Fruit fly (Drosophila melanogaster) whole organism, embryonic: ENCODE measurements around the gene Vps39.

Source experiments
- Atf6 ChIP-seq: fragments of 200-800 bp; sonication (Bioruptor generic); IDR thresholded peaks from 2 replicates; pipeline ENCODE4 v1.3.6; 2022; ENCODE audit warnings: missing biosample characterization, missing genetic modification characterization
- BEAF-32 ChIP-seq: fragments of 200-800 bp; sonication (Bioruptor generic); optimal IDR thresholded peaks from 3 replicates; lab custom pipeline; 2017; ENCODE audit warnings: missing biosample characterization, missing genetic modification characterization, mild to moderate bottlenecking, moderate library complexity, missing genetic modification reagents
- CG10267 ChIP-seq: fragments of 200-800 bp; sonication (Bioruptor generic); optimal IDR thresholded peaks from 2 replicates; lab custom pipeline; 2018; ENCODE audit warnings: missing biosample characterization, mild to moderate bottlenecking, missing genetic modification characterization, moderate library complexity
- CG11560 ChIP-seq: fragments of 200-800 bp; sonication (Bioruptor generic); IDR thresholded peaks from 3 replicates; pipeline ENCODE4 v1.3.6; 2022; ENCODE audit warnings: missing biosample characterization, missing genetic modification characterization
- CG14710 ChIP-seq: fragments of 200-800 bp; sonication (Bioruptor generic); optimal IDR thresholded peaks from 3 replicates; lab custom pipeline; 2019; ENCODE audit warnings: missing biosample characterization, mild to moderate bottlenecking, missing genetic modification characterization, moderate library complexity
- CG14860 ChIP-seq: fragments of 200-800 bp; sonication (Bioruptor generic); IDR thresholded peaks from 3 replicates; pipeline ENCODE4 v1.3.6; 2022; ENCODE audit warnings: missing biosample characterization, missing genetic modification characterization; ENCODE audit not compliant: partially characterized antibody
- CG15514 ChIP-seq: fragments of 200-800 bp; sonication (Bioruptor generic); optimal IDR thresholded peaks from 3 replicates; lab custom pipeline; 2017; ENCODE audit warnings: missing biosample characterization, missing genetic modification characterization, mild to moderate bottlenecking, moderate library complexity, missing genetic modification reagents
- CG16813 ChIP-seq: fragments of 200-800 bp; sonication (Bioruptor generic); IDR thresholded peaks from 3 replicates; pipeline ENCODE4 v1.3.6; 2022; ENCODE audit warnings: missing biosample characterization, missing genetic modification characterization; ENCODE audit not compliant: partially characterized antibody
- CG2116 ChIP-seq: fragments of 200-800 bp; sonication (Bioruptor generic); optimal IDR thresholded peaks from 3 replicates; lab custom pipeline; 2018; ENCODE audit warnings: missing biosample characterization, mild to moderate bottlenecking, missing genetic modification characterization
- CG4617 ChIP-seq: fragments of 200-800 bp; sonication (Bioruptor generic); optimal IDR thresholded peaks from 3 replicates; lab custom pipeline; 2016; ENCODE audit warnings: missing biosample characterization, missing genetic modification characterization, borderline replicate concordance
- CG5180 ChIP-seq: fragments of 200-800 bp; sonication (Bioruptor generic); optimal IDR thresholded peaks from 3 replicates; lab custom pipeline; 2017; ENCODE audit warnings: missing biosample characterization, missing genetic modification characterization, mild to moderate bottlenecking, moderate library complexity, missing genetic modification reagents
- CG9932 ChIP-seq: fragments of 200-800 bp; sonication (Bioruptor generic); IDR thresholded peaks from 2 replicates; pipeline ENCODE4 v1.3.6; 2022; ENCODE audit warnings: missing biosample characterization, missing genetic modification characterization
- CTCF ChIP-seq: fragments of 200-800 bp; sonication (Bioruptor generic); optimal IDR thresholded peaks from 2 replicates; lab custom pipeline; 2017; ENCODE audit warnings: missing biosample characterization, mild to moderate bottlenecking, missing genetic modification characterization, moderate library complexity
- Dp ChIP-seq: fragments of 200-800 bp; sonication (Bioruptor generic); optimal IDR thresholded peaks from 2 replicates; lab custom pipeline; 2018; ENCODE audit warnings: missing biosample characterization, mild to moderate bottlenecking, missing genetic modification characterization, moderate library complexity
- Dref ChIP-seq: fragments of 200-800 bp; sonication (Bioruptor generic); IDR thresholded peaks from 2 replicates; pipeline ENCODE4 v1.3.6; 2022; ENCODE audit warnings: missing biosample characterization, missing genetic modification characterization
- E2f2 ChIP-seq: fragments of 200-800 bp; sonication (Bioruptor generic); IDR thresholded peaks from 2 replicates; pipeline ENCODE4 v1.3.6; 2022; ENCODE audit warnings: missing biosample characterization, missing genetic modification characterization
- HmgZ ChIP-seq: fragments of 200-800 bp; sonication (Bioruptor generic); optimal IDR thresholded peaks from 2 replicates; lab custom pipeline; 2018; ENCODE audit warnings: missing biosample characterization, mild to moderate bottlenecking, missing genetic modification characterization
- MBD-R2 ChIP-seq: fragments of 200-800 bp; sonication (Bioruptor generic); IDR thresholded peaks from 2 replicates; pipeline ENCODE4 v1.3.6; 2022; ENCODE audit warnings: missing biosample characterization, missing genetic modification characterization
- Med ChIP-seq: fragments of 200-800 bp; sonication (Bioruptor generic); peaks from one replicate; lab custom pipeline; 2016; ENCODE audit warnings: missing biosample characterization, missing genetic modification characterization, mild to moderate bottlenecking, inconsistent platforms, moderate library complexity
- NFAT ChIP-seq: fragments of 200-800 bp; sonication (Bioruptor generic); IDR thresholded peaks from 2 replicates; pipeline ENCODE4 v1.3.6; 2022; ENCODE audit warnings: missing biosample characterization, missing genetic modification characterization
- Nf-YC ChIP-seq: fragments of 200-800 bp; optimal IDR thresholded peaks from 3 replicates; lab custom pipeline; 2019; ENCODE audit warnings: missing biosample characterization, mild to moderate bottlenecking, missing genetic modification characterization, moderate library complexity
- Opbp ChIP-seq: fragments of 200-800 bp; sonication (Bioruptor generic); IDR thresholded peaks from 3 replicates; pipeline ENCODE4 v1.3.6; 2022; ENCODE audit warnings: missing biosample characterization, missing genetic modification characterization; ENCODE audit not compliant: partially characterized antibody
- Scr ChIP-seq: fragments of 200-800 bp; sonication (Bioruptor generic); IDR thresholded peaks from 2 replicates; pipeline ENCODE4 v1.3.6; 2022; ENCODE audit warnings: missing biosample characterization, missing genetic modification characterization; ENCODE audit not compliant: partially characterized antibody
- Sin3A ChIP-seq: fragments of >200 bp; optimal IDR thresholded peaks from 2 replicates; lab custom pipeline; 2018
- Sry-β ChIP-seq: fragments of 200-800 bp; sonication (Bioruptor generic); optimal IDR thresholded peaks from 2 replicates; lab custom pipeline; 2018; ENCODE audit warnings: missing biosample characterization, mild to moderate bottlenecking, missing genetic modification characterization, moderate library complexity
- Sry-δ ChIP-seq: fragments of 200-800 bp; sonication (Bioruptor generic); optimal IDR thresholded peaks from 2 replicates; lab custom pipeline; 2016; ENCODE audit warnings: missing biosample characterization, missing genetic modification characterization
- YL-1 ChIP-seq: fragments of 200-800 bp; sonication (Bioruptor generic); optimal IDR thresholded peaks from 3 replicates; lab custom pipeline; 2017; ENCODE audit warnings: missing biosample characterization, mild to moderate bottlenecking, missing genetic modification characterization
- amos ChIP-seq: fragments of 200-800 bp; sonication (Bioruptor generic); IDR thresholded peaks from 2 replicates; pipeline ENCODE4 v1.3.6; 2022; ENCODE audit warnings: missing biosample characterization, missing genetic modification characterization; ENCODE audit not compliant: partially characterized antibody
- ara ChIP-seq: fragments of 200-800 bp; sonication (Bioruptor generic); IDR thresholded peaks from 2 replicates; pipeline ENCODE4 v1.3.6; 2022; ENCODE audit warnings: missing biosample characterization, missing genetic modification characterization
- bsh ChIP-seq, 2 experiments: fragments of 200-800 bp; sonication (Bioruptor generic); optimal IDR thresholded peaks; 2 replicates each; lab custom pipeline; 2017 to 2018; ENCODE audit warnings: mild to moderate bottlenecking in 2 of 2, missing biosample characterization in 2 of 2, missing genetic modification characterization in 2 of 2, moderate library complexity in 1 of 2
- btn ChIP-seq: fragments of 200-800 bp; sonication (Bioruptor generic); optimal IDR thresholded peaks from 2 replicates; lab custom pipeline; 2016; ENCODE audit warnings: missing biosample characterization, missing genetic modification characterization
- dmrt99B ChIP-seq: fragments of 200-800 bp; sonication (Bioruptor generic); optimal IDR thresholded peaks from 2 replicates; lab custom pipeline; 2018; ENCODE audit warnings: missing biosample characterization, mild to moderate bottlenecking, missing genetic modification characterization, moderate library complexity
- fru ChIP-seq: fragments of >200 bp; optimal IDR thresholded peaks from 2 replicates; lab custom pipeline; 2017
- gcm ChIP-seq: fragments of 200-800 bp; sonication (Bioruptor generic); optimal IDR thresholded peaks from 2 replicates; lab custom pipeline; 2019; ENCODE audit warnings: missing biosample characterization, mild to moderate bottlenecking, missing genetic modification characterization, moderate library complexity
- gro ChIP-seq: fragments of 200-800 bp; sonication (Bioruptor generic); optimal IDR thresholded peaks from 2 replicates; lab custom pipeline; 2016; ENCODE audit warnings: missing biosample characterization, missing genetic modification characterization
- hkb ChIP-seq, 2 experiments: fragments of 200-800 bp in 1 of 2; fragments of >200 bp in 1 of 2; sonication (Bioruptor generic) in 1 of 2; IDR thresholded peaks in 1 of 2; optimal IDR thresholded peaks in 1 of 2; 2 replicates each; pipeline versions ENCODE4 v1.3.6 to Lab custom; 2017 to 2022; ENCODE audit warnings: missing biosample characterization in 1 of 2, missing genetic modification characterization in 1 of 2
- lilli ChIP-seq: fragments of 200-800 bp; sonication (Bioruptor generic); optimal IDR thresholded peaks from 3 replicates; lab custom pipeline; 2016; ENCODE audit warnings: missing biosample characterization, missing genetic modification characterization
- lola ChIP-seq, 3 experiments: fragments of >200 bp in 2 of 3; fragments of 200-800 bp in 1 of 3; sonication (Bioruptor generic) in 1 of 3; optimal IDR thresholded peaks; 2 replicates each; lab custom pipeline; 2017 to 2019; ENCODE audit warnings: missing biosample characterization in 3 of 3, missing genetic modification characterization in 3 of 3, mild to moderate bottlenecking in 1 of 3, moderate library complexity in 1 of 3
- maf-S ChIP-seq: fragments of 200-800 bp; sonication (Bioruptor generic); optimal IDR thresholded peaks from 2 replicates; lab custom pipeline; 2016; ENCODE audit warnings: missing biosample characterization, missing genetic modification characterization
- mld ChIP-seq: fragments of 200-800 bp; sonication (Bioruptor generic); IDR thresholded peaks from 3 replicates; pipeline ENCODE4 v1.3.6; 2022; ENCODE audit warnings: missing biosample characterization, missing genetic modification characterization; ENCODE audit not compliant: partially characterized antibody
- nau ChIP-seq: fragments of 200-800 bp; sonication (Bioruptor generic); optimal IDR thresholded peaks from 3 replicates; lab custom pipeline; 2017; ENCODE audit warnings: missing biosample characterization, mild to moderate bottlenecking, missing genetic modification characterization, missing genetic modification reagents
- nmo ChIP-seq: fragments of 200-800 bp; sonication (Bioruptor generic); optimal IDR thresholded peaks from 2 replicates; lab custom pipeline; 2018; ENCODE audit warnings: missing biosample characterization, mild to moderate bottlenecking, missing genetic modification characterization, moderate library complexity
- pzg ChIP-seq: fragments of 200-800 bp; sonication (Bioruptor generic); optimal IDR thresholded peaks from 3 replicates; lab custom pipeline; 2018; ENCODE audit warnings: missing biosample characterization, mild to moderate bottlenecking, missing genetic modification characterization, moderate library complexity
- sens ChIP-seq: fragments of 200-800 bp; sonication (Bioruptor generic); peaks from one replicate; lab custom pipeline; 2016; ENCODE audit warnings: missing biosample characterization, missing genetic modification characterization
- stwl ChIP-seq: fragments of 200-800 bp; sonication (Bioruptor generic); optimal IDR thresholded peaks from 3 replicates; lab custom pipeline; 2018; ENCODE audit warnings: missing biosample characterization, mild to moderate bottlenecking, missing genetic modification characterization, moderate library complexity
- trem ChIP-seq: fragments of 200-800 bp; optimal IDR thresholded peaks from 3 replicates; lab custom pipeline; 2019; ENCODE audit warnings: missing biosample characterization, mild to moderate bottlenecking, missing genetic modification characterization, moderate library complexity
- vnd ChIP-seq: fragments of 200-800 bp; sonication (Bioruptor generic); IDR thresholded peaks from 3 replicates; pipeline ENCODE4 v1.3.6; 2022; ENCODE audit warnings: missing biosample characterization, missing genetic modification characterization; ENCODE audit not compliant: partially characterized antibody
- z ChIP-seq: fragments of 200-800 bp; sonication (Bioruptor generic); IDR thresholded peaks from 3 replicates; pipeline ENCODE4 v1.3.6; 2022; ENCODE audit warnings: missing biosample characterization, missing genetic modification characterization
- zen ChIP-seq: fragments of 200-800 bp; sonication (Bioruptor generic); optimal IDR thresholded peaks from 3 replicates; lab custom pipeline; 2018; ENCODE audit warnings: missing biosample characterization, mild to moderate bottlenecking, missing genetic modification characterization, moderate library complexity

Gene Vps39

dm6 chr3R:18255281-18255680 lies 19.0 kb downstream of the Vps39 start, which contains the start of the genes Ada2a, Polr2D, Tgs1 and moi (continued):
- TF ChIP-seq Dref (peak; percentile 82), CG9932 (GFP tag; lab: Robert Waterston, UW) (peak; percentile 44), CG16813 (GFP tag; lab: Robert Waterston, UW) (peak; percentile 80), nmo (peak; percentile 7), zen (tag; lab: Kevin White, UChicago) (no peak), ara (GFP tag; lab: Robert Waterston, UW) (no peak), mld (GFP tag; lab: Robert Waterston, UW) (peak; percentile 74; the same call in 2 of the 3 replicates), btn (no peak), Nf-YC (tag; lab: Kevin White, UChicago) (peak; percentile 5), Scr (GFP tag; lab: Robert Waterston, UW) (peak; percentile 79), CG11560 (tag; lab: Robert Waterston, UW) (no peak), bsh (GFP tag; optimal IDR thresholded peaks at IDR 0.05; lab: Kevin White, UChicago) (no peak), Dp (GFP tag; lab: Kevin White, UChicago) (peak; percentile 67), amos (GFP tag; lab: Robert Waterston, UW) (peak; percentile 84), gro (peak; percentile 15), CG5180 (no peak), fru (lab: Kevin White, UChicago) (no peak), maf-S (GFP tag; lab: Kevin White, UChicago) (no peak), sens (peak; percentile 18), NFAT (GFP tag; lab: Robert Waterston, UW) (no peak), dmrt99B (tag; lab: Kevin White, UChicago) (no peak), Atf6 (no peak), CG14860 (GFP tag; lab: Robert Waterston, UW) (peak; percentile 67), vnd (peak; percentile 61)

dm6 chr3R:18252578-18252977 lies 21.7 kb downstream of the Vps39 start, which contains the start of gene CG12320:
Gene CG12320, minus strand, starts transcription at chr3R:18252734.
- TF ChIP-seq YL-1 (peak; percentile 57), pzg (GFP tag; lab: Kevin White, UChicago) (peak; percentile 62), Opbp (GFP tag; lab: Robert Waterston, UW) (0 out of 3 replicates have a peak, but pooled peaks have one; percentile 28), z (no peak), MBD-R2 (GFP tag; lab: Robert Waterston, UW) (peak; percentile 85), Sin3A (peak; percentile 8), Med (GFP tag; lab: Kevin White, UChicago) (peak; percentile 32), CG14710 (peak; percentile 34), HmgZ (tag; lab: Kevin White, UChicago) (peak; percentile 2), hkb (optimal IDR thresholded peaks at IDR 0.05; lab: Kevin White, UChicago) (no peak), hkb (GFP tag; IDR thresholded peaks at IDR 0.05; lab: Robert Waterston, UW) (no peak), gcm (GFP tag; lab: Kevin White, UChicago) (peak; percentile 50), E2f2 (GFP tag; lab: Robert Waterston, UW) (peak; percentile 94), Sry-β (GFP tag; lab: Kevin White, UChicago) (no peak), CG2116 (GFP tag; lab: Kevin White, UChicago) (peak; percentile 41), stwl (peak; percentile 71), CG16813 (GFP tag; lab: Robert Waterston, UW) (0 out of 3 replicates have a peak, but pooled peaks have one; percentile 17), lola (GFP tag; optimal IDR thresholded peaks at IDR 0.05; lab: Kevin White, UChicago) (no peak), CG15514 (peak; percentile 70), nau (GFP tag; lab: Kevin White, UChicago) (no peak), lilli (GFP tag; lab: Kevin White, UChicago) (no peak), trem (peak; percentile 77), CG4617 (GFP tag; lab: Kevin White, UChicago) (peak; percentile 59), Sry-δ (GFP tag; lab: Kevin White, UChicago) (peak; percentile 41), Scr (GFP tag; lab: Robert Waterston, UW) (0 out of 2 replicates have a peak, but pooled peaks have one; percentile 25), CG10267 (tag; lab: Kevin White, UChicago) (peak; percentile 15), BEAF-32 (GFP tag; lab: Kevin White, UChicago) (peak; percentile 43), CTCF (GFP tag; lab: Kevin White, UChicago) (peak; percentile 10), Dp (GFP tag; lab: Kevin White, UChicago) (peak; percentile 89)
